Worm (Caenorhabditis elegans): ENCODE measurements around the gene slc-36.2.

- TF ChIP-seq odd-2 (tag; optimal IDR thresholded peaks at IDR 0.05), result no peak
- TF ChIP-seq hlh-6 (tag; optimal IDR thresholded peaks at IDR 0.05), result no peak
These were observed 47.1 kb upstream of the slc-36.2 start for ce11 chrII:475312-475711.
